Worm (Caenorhabditis elegans) whole organism, L4 larva: ENCODE measurements around the gene spe-45.

Source experiments
- D1046.2 ChIP-seq: fragments of 200-800 bp; sonication (Bioruptor generic); IDR thresholded peaks from 2 replicates; pipeline ENCODE4 v1.3.6; 2022; ENCODE audit warnings: missing genetic modification characterization, missing compliant biosample characterization
- F26F4.8 ChIP-seq: fragments of 200-800 bp; sonication (Bioruptor generic); conservative IDR thresholded peaks from 2 replicates; pipeline ENCODE4 v1.3.6; 2022; ENCODE audit warnings: missing genetic modification characterization, missing compliant biosample characterization
- F37D6.2 ChIP-seq: sonication (generic microtip); optimal IDR thresholded peaks from 2 replicates; lab custom pipeline; 2016; ENCODE audit warnings: mild to moderate bottlenecking, missing genetic modification characterization, missing compliant biosample characterization
- R02D3.7 ChIP-seq: fragments of 150-350 bp; sonication (generic microtip); optimal IDR thresholded peaks from 3 replicates; lab custom pipeline; 2014; ENCODE audit warnings: missing biosample characterization, missing genetic modification characterization
- Y105C5A.15 ChIP-seq: fragments of 200-800 bp; sonication (Bioruptor generic); IDR thresholded peaks from 2 replicates; pipeline ENCODE4 v1.3.6; 2022; ENCODE audit warnings: missing genetic modification characterization, missing compliant biosample characterization
- Y75B8A.6 ChIP-seq: fragments of 200-800 bp; sonication (Bioruptor generic); IDR thresholded peaks from 2 replicates; pipeline ENCODE4 v1.3.6; 2022; ENCODE audit warnings: missing genetic modification reagents, missing genetic modification characterization, missing compliant biosample characterization
- aha-1 ChIP-seq: fragments of 150-350 bp; peaks from one replicate; lab custom pipeline; 2014; ENCODE audit warnings: missing biosample characterization, missing genetic modification characterization
- ceh-20 ChIP-seq: fragments of 200-800 bp; sonication (Bioruptor generic); IDR thresholded peaks from 2 replicates; pipeline ENCODE4 v1.3.6; 2022; ENCODE audit warnings: missing genetic modification reagents, missing genetic modification characterization, missing compliant biosample characterization
- ceh-32 ChIP-seq: sonication (generic microtip); optimal IDR thresholded peaks from 2 replicates; lab custom pipeline; 2016; ENCODE audit warnings: mild to moderate bottlenecking, missing genetic modification characterization, missing compliant biosample characterization; ENCODE audit not compliant: poor library complexity
- ceh-44 ChIP-seq: fragments of 200-800 bp; sonication (Bioruptor generic); IDR thresholded peaks from 2 replicates; pipeline ENCODE4 v1.3.6; 2022; ENCODE audit warnings: missing genetic modification reagents, missing genetic modification characterization, missing compliant biosample characterization
- daf-12 ChIP-seq: fragments of 150-350 bp; optimal IDR thresholded peaks from 2 replicates; lab custom pipeline; 2014; ENCODE audit warnings: missing biosample characterization, missing genetic modification reagents, missing genetic modification characterization
- daf-19 ChIP-seq: fragments of 200-800 bp; sonication (Bioruptor generic); conservative IDR thresholded peaks from 2 replicates; pipeline ENCODE4 v1.3.6; 2022; ENCODE audit warnings: missing genetic modification characterization, missing compliant biosample characterization
- daf-8 ChIP-seq: fragments of 200-800 bp; sonication (Bioruptor generic); IDR thresholded peaks from 2 replicates; pipeline ENCODE4 v1.3.6; 2022; ENCODE audit warnings: missing genetic modification characterization, missing compliant biosample characterization
- dmd-8 ChIP-seq: fragments of 200-800 bp; sonication (Bioruptor generic); IDR thresholded peaks from 2 replicates; pipeline ENCODE4 v1.3.6; 2022; ENCODE audit warnings: missing genetic modification characterization, missing compliant biosample characterization
- dpl-1 ChIP-seq: fragments of 150-350 bp; optimal IDR thresholded peaks from 2 replicates; lab custom pipeline; 2014; ENCODE audit warnings: missing biosample characterization, missing genetic modification reagents, missing genetic modification characterization
- egl-27 ChIP-seq: sonication (generic microtip); optimal IDR thresholded peaks from 3 replicates; lab custom pipeline; 2017; ENCODE audit warnings: missing biosample characterization, missing genetic modification reagents, missing genetic modification characterization
- gei-8 ChIP-seq: fragments of 200-800 bp; sonication (Bioruptor generic); optimal IDR thresholded peaks from 2 replicates; lab custom pipeline; 2018; ENCODE audit warnings: mild to moderate bottlenecking, missing genetic modification characterization, missing compliant biosample characterization
- jun-1 ChIP-seq: fragments of 150-350 bp; optimal IDR thresholded peaks from 2 replicates; lab custom pipeline; 2014; ENCODE audit warnings: missing biosample characterization, missing genetic modification reagents, missing genetic modification characterization
- lin-13 ChIP-seq: fragments of 150-350 bp; optimal IDR thresholded peaks from 2 replicates; lab custom pipeline; 2014; ENCODE audit warnings: missing biosample characterization, missing genetic modification reagents, missing genetic modification characterization
- lin-15B ChIP-seq: fragments of 150-350 bp; sonication (generic microtip); optimal IDR thresholded peaks from 3 replicates; lab custom pipeline; 2014; ENCODE audit warnings: missing biosample characterization, missing genetic modification characterization
- lin-38 ChIP-seq: fragments of 200-800 bp; sonication (Bioruptor generic); IDR thresholded peaks from 2 replicates; pipeline ENCODE4 v1.3.6; 2022; ENCODE audit warnings: missing genetic modification reagents, missing genetic modification characterization, missing compliant biosample characterization
- lir-3 ChIP-seq: sonication (generic microtip); optimal IDR thresholded peaks from 2 replicates; lab custom pipeline; 2016; ENCODE audit warnings: mild to moderate bottlenecking, missing genetic modification characterization, missing compliant biosample characterization
- madf-5 ChIP-seq, 2 experiments: fragments of 200-800 bp; sonication (Bioruptor generic); IDR thresholded peaks; 2 replicates each; pipeline ENCODE4 v1.3.6; 2022; ENCODE audit warnings: missing compliant biosample characterization in 2 of 2, missing genetic modification characterization in 2 of 2
- madf-9 ChIP-seq: fragments of 200-800 bp; sonication (Bioruptor generic); conservative IDR thresholded peaks from 2 replicates; pipeline ENCODE4 v1.3.6; 2022; ENCODE audit warnings: missing genetic modification reagents, missing genetic modification characterization, missing compliant biosample characterization
- mdl-1 ChIP-seq, 2 experiments: fragments of 150-350 bp in 1 of 2; sonication (generic microtip) in 1 of 2; optimal IDR thresholded peaks; 2 replicates each; lab custom pipeline; 2014 to 2017; ENCODE audit warnings: missing biosample characterization in 2 of 2, missing genetic modification characterization in 2 of 2
- mdt-29 ChIP-seq: fragments of 200-800 bp; sonication (Bioruptor generic); IDR thresholded peaks from 2 replicates; pipeline ENCODE4 v1.3.6; 2022; ENCODE audit warnings: missing genetic modification reagents, missing genetic modification characterization, missing compliant biosample characterization
- mep-1 ChIP-seq: fragments of 150-350 bp; sonication (generic microtip); optimal IDR thresholded peaks from 3 replicates; lab custom pipeline; 2014; ENCODE audit warnings: missing biosample characterization, missing genetic modification characterization
- mes-2 ChIP-seq: sonication (generic microtip); optimal IDR thresholded peaks from 2 replicates; lab custom pipeline; 2016; ENCODE audit warnings: missing genotype, mild to moderate bottlenecking, missing genetic modification characterization, missing compliant biosample characterization; ENCODE audit not compliant: poor library complexity, severe bottlenecking
- mxl-2 ChIP-seq: fragments of 200-800 bp; sonication (Bioruptor generic); conservative IDR thresholded peaks from 2 replicates; pipeline ENCODE4 v1.3.6; 2022; ENCODE audit warnings: missing genetic modification reagents, missing genetic modification characterization, missing compliant biosample characterization
- nhr-10 ChIP-seq: fragments of 150-350 bp; optimal IDR thresholded peaks from 2 replicates; lab custom pipeline; 2014; ENCODE audit warnings: missing biosample characterization, missing genetic modification characterization
- nhr-102 ChIP-seq: sonication (generic microtip); optimal IDR thresholded peaks from 2 replicates; lab custom pipeline; 2016; ENCODE audit warnings: mild to moderate bottlenecking, missing genetic modification characterization, moderate library complexity, missing compliant biosample characterization
- nhr-111 ChIP-seq: fragments of 200-800 bp; sonication (Bioruptor generic); optimal IDR thresholded peaks from 2 replicates; lab custom pipeline; 2018; ENCODE audit warnings: mild to moderate bottlenecking, missing genetic modification characterization, missing compliant biosample characterization
- nhr-237 ChIP-seq: sonication (generic microtip); optimal IDR thresholded peaks from 2 replicates; lab custom pipeline; 2017; ENCODE audit warnings: missing biosample characterization, missing genetic modification characterization
- nhr-42 ChIP-seq: fragments of 200-800 bp; sonication (Bioruptor generic); IDR thresholded peaks from 2 replicates; pipeline ENCODE4 v1.3.6; 2022; ENCODE audit warnings: missing genetic modification characterization, missing compliant biosample characterization
- nhr-48 ChIP-seq: sonication (generic microtip); optimal IDR thresholded peaks from 2 replicates; lab custom pipeline; 2016; ENCODE audit warnings: mild to moderate bottlenecking, missing genetic modification characterization, missing compliant biosample characterization
- nhr-6 ChIP-seq: fragments of 150-350 bp; optimal IDR thresholded peaks from 2 replicates; lab custom pipeline; 2014; ENCODE audit warnings: missing biosample characterization, missing genetic modification characterization
- nhr-76 ChIP-seq: fragments of 150-350 bp; optimal IDR thresholded peaks from 2 replicates; lab custom pipeline; 2014; ENCODE audit warnings: missing biosample characterization, missing genetic modification characterization
- php-3 ChIP-seq: fragments of 200-800 bp; sonication (Bioruptor generic); IDR thresholded peaks from 2 replicates; pipeline ENCODE4 v1.3.6; 2022; ENCODE audit warnings: missing genetic modification reagents, missing genetic modification characterization, missing compliant biosample characterization
- pqm-1 ChIP-seq: sonication (generic microtip); optimal IDR thresholded peaks from 2 replicates; lab custom pipeline; 2017; ENCODE audit warnings: missing biosample characterization, missing genetic modification characterization
- rbr-2 ChIP-seq: sonication (generic microtip); optimal IDR thresholded peaks from 2 replicates; lab custom pipeline; 2016; ENCODE audit warnings: missing genotype, missing genetic modification characterization, missing compliant biosample characterization
- saeg-2 ChIP-seq: fragments of 200-800 bp; sonication (Bioruptor generic); IDR thresholded peaks from 2 replicates; pipeline ENCODE4 v1.3.6; 2022; ENCODE audit warnings: missing genetic modification reagents, missing genetic modification characterization, missing compliant biosample characterization
- sdz-12 ChIP-seq: fragments of 200-800 bp; sonication (Bioruptor generic); optimal IDR thresholded peaks from 2 replicates; lab custom pipeline; 2018; ENCODE audit warnings: mild to moderate bottlenecking, missing genetic modification characterization, missing compliant biosample characterization
- snpc-1.2 ChIP-seq: fragments of 200-800 bp; sonication (Bioruptor generic); IDR thresholded peaks from 2 replicates; pipeline ENCODE4 v1.3.6; 2022; ENCODE audit warnings: missing genetic modification reagents, missing genetic modification characterization, missing compliant biosample characterization
- snpc-4 ChIP-seq: fragments of 150-350 bp; optimal IDR thresholded peaks from 2 replicates; lab custom pipeline; 2014; ENCODE audit warnings: missing biosample characterization, missing genetic modification characterization
- spr-3 ChIP-seq: fragments of 200-800 bp; sonication (Bioruptor generic); optimal IDR thresholded peaks from 2 replicates; lab custom pipeline; 2018; ENCODE audit warnings: mild to moderate bottlenecking, missing genetic modification characterization, missing compliant biosample characterization
- tag-97 ChIP-seq: fragments of 200-800 bp; sonication (Bioruptor generic); IDR thresholded peaks from 2 replicates; pipeline ENCODE4 v1.3.6; 2022; ENCODE audit warnings: missing genetic modification characterization, missing compliant biosample characterization
- unc-39 ChIP-seq: sonication (generic microtip); optimal IDR thresholded peaks from 2 replicates; lab custom pipeline; 2017; ENCODE audit warnings: missing biosample characterization, missing genetic modification characterization
- vab-7 ChIP-seq: fragments of 200-800 bp; sonication (Bioruptor generic); IDR thresholded peaks from 2 replicates; pipeline ENCODE4 v1.3.6; 2022; ENCODE audit warnings: missing genetic modification reagents, missing genetic modification characterization, missing compliant biosample characterization
- zag-1 ChIP-seq: fragments of 150-350 bp; optimal IDR thresholded peaks from 2 replicates; lab custom pipeline; 2014; ENCODE audit warnings: missing biosample characterization, missing genetic modification characterization
- zfp-2 ChIP-seq: sonication (generic microtip); optimal IDR thresholded peaks from 2 replicates; lab custom pipeline; 2016; ENCODE audit warnings: mild to moderate bottlenecking, missing genetic modification characterization, missing compliant biosample characterization
- zfp-3 ChIP-seq: fragments of 200-800 bp; sonication (Bioruptor generic); conservative IDR thresholded peaks from 2 replicates; pipeline ENCODE4 v1.3.6; 2022; ENCODE audit warnings: missing genetic modification reagents, missing genetic modification characterization, missing compliant biosample characterization
- zip-11 ChIP-seq: fragments of 200-800 bp; sonication (Bioruptor generic); IDR thresholded peaks from 2 replicates; pipeline ENCODE4 v1.3.6; 2022; ENCODE audit warnings: missing genetic modification characterization, missing compliant biosample characterization
- zip-2 ChIP-seq: fragments of 150-350 bp; optimal IDR thresholded peaks from 2 replicates; lab custom pipeline; 2014; ENCODE audit warnings: missing biosample characterization, missing genetic modification characterization
- ztf-11 ChIP-seq: fragments of 150-350 bp; optimal IDR thresholded peaks from 2 replicates; lab custom pipeline; 2014; ENCODE audit warnings: missing biosample characterization, missing genetic modification characterization

Gene spe-45

ce11 chrIV:12371879-12372278 is 18.0 kb downstream of the spe-45 start, which contains the start of gene wdr-46 (continued):
- no peak for TF ChIP-seq F26F4.8 (GFP tag; lab: Robert Waterston, UW)
- no peak for TF ChIP-seq Y105C5A.15 (GFP tag; lab: Robert Waterston, UW)
- peak; percentile 67 for TF ChIP-seq lin-13 (GFP tag; lab: Kevin White, UChicago)
- no peak for TF ChIP-seq zfp-2 (tag; lab: Kevin White, UChicago)
- no peak for TF ChIP-seq mdt-29
- TF ChIP-seq nhr-76 (tag; lab: Kevin White, UChicago), result no peak
- no peak for TF ChIP-seq daf-8 (GFP tag; lab: Robert Waterston, UW)
- no peak for TF ChIP-seq mdl-1 (tag; optimal IDR thresholded peaks at IDR 0.05; lab: Kevin White, UChicago)
- peak; percentile 30; the same call in 1 of the 2 replicates for TF ChIP-seq ceh-20
- no peak for TF ChIP-seq madf-9 (GFP tag; lab: Robert Waterston, UW)
- no peak for TF ChIP-seq tag-97 (GFP tag; lab: Robert Waterston, UW)
- TF ChIP-seq nhr-102 (tag; lab: Kevin White, UChicago), result peak; percentile 78
- TF ChIP-seq pqm-1, result no peak
- peak; percentile 63; the same call in 1 of the 2 replicates for TF ChIP-seq zfp-3 (GFP tag; lab: Robert Waterston, UW)
- no peak for TF ChIP-seq zag-1 (tag; lab: Kevin White, UChicago)
- no peak for TF ChIP-seq nhr-111
- TF ChIP-seq rbr-2 (tag; lab: Kevin White, UChicago), result peak; percentile 71
- peak; percentile 30 for TF ChIP-seq zip-2 (tag; lab: Kevin White, UChicago)
- TF ChIP-seq lin-15B, result no peak
- TF ChIP-seq egl-27 (tag; lab: Kevin White, UChicago), result no peak
- no peak for TF ChIP-seq ztf-11 (tag; lab: Kevin White, UChicago)
- no peak for TF ChIP-seq lir-3
- no peak for TF ChIP-seq unc-39 (tag; lab: Kevin White, UChicago)
- no peak for TF ChIP-seq saeg-2
- no peak for TF ChIP-seq mxl-2 (GFP tag; lab: Robert Waterston, UW)
- TF ChIP-seq ceh-32, result no peak
- TF ChIP-seq nhr-6, result peak; percentile 47
- peak; percentile 88 for TF ChIP-seq mep-1 (tag; lab: Kevin White, UChicago)
- no peak for TF ChIP-seq gei-8
- peak; percentile 47 for TF ChIP-seq F37D6.2
- no peak for TF ChIP-seq Y75B8A.6
- TF ChIP-seq nhr-48 (tag; lab: Kevin White, UChicago), result no peak
- TF ChIP-seq php-3, result no peak
- peak; percentile 93 for TF ChIP-seq aha-1 (tag; lab: Kevin White, UChicago)
- no peak for TF ChIP-seq spr-3 (GFP tag; lab: Kevin White, UChicago)
- TF ChIP-seq daf-19, result no peak
- no peak for TF ChIP-seq nhr-10
- TF ChIP-seq sdz-12 (GFP tag; lab: Kevin White, UChicago), result no peak
- no peak for TF ChIP-seq D1046.2
- no peak for TF ChIP-seq zip-11
- TF ChIP-seq R02D3.7 (tag; lab: Kevin White, UChicago), result no peak
- TF ChIP-seq jun-1, result peak; percentile 20
- no peak for TF ChIP-seq vab-7 (GFP tag; lab: Robert Waterston, UW)
- TF ChIP-seq dmd-8 (GFP tag; lab: Robert Waterston, UW), result no peak
- no peak for TF ChIP-seq daf-12 (tag; lab: Kevin White, UChicago)
- TF ChIP-seq snpc-1.2, result peak; percentile 65; the same call in 1 of the 2 replicates
- no peak for TF ChIP-seq ceh-44
- peak; percentile 99 for TF ChIP-seq dpl-1
- TF ChIP-seq madf-5 (GFP tag; IDR thresholded peaks at IDR 0.05; lab: Robert Waterston, UW), result no peak
- no peak; the same call in 1 of the 2 replicates for TF ChIP-seq lin-38 (GFP tag; lab: Robert Waterston, UW)
- TF ChIP-seq mes-2, result peak; percentile 91
- no peak for TF ChIP-seq nhr-42 (GFP tag; lab: Robert Waterston, UW)
- TF ChIP-seq snpc-4 (tag; lab: Kevin White, UChicago), result no peak
- TF ChIP-seq nhr-237, result no peak
